Worm (Caenorhabditis elegans): ENCODE measurements around the gene H02F09.2.

Gene H02F09.2

DNA sequence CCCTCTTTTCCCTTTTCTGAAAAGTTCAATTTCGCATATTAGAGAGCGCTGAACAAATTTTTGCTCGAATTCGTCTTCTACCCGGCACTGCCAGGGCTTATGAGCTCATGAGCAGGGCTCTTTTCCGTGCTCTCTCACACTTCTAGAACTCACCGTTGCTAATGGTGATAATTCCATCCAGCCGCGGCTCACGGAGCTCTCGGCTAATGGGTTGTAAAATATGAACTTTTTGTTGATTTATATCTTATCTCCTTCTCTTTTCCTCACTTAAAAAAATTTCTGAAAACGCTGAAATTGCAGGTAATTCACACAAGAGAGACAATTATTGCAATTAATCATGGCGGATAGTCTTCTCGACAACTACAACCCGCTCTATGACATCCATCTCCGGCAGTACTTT, 32.6 kb downstream of the H02F09.2 start, which contains the start of gene H11E01.3 (continued):
- TF ChIP-seq pha-4 (tag; optimal IDR thresholded peaks at IDR 0.05), result no peak
- no peak for TF ChIP-seq mel-28 (tag; optimal IDR thresholded peaks at IDR 0.05; ENCODE audit: borderline replicate concordance)

ce11 chrX:1612948-1613347, 40.9 kb downstream of the H02F09.2 start:
- TF ChIP-seq aptf-3 (GFP tag; IDR thresholded peaks at IDR 0.05) (no peak), nhr-120 (GFP tag; IDR thresholded peaks at IDR 0.05) (no peak), pha-4 (tag; optimal IDR thresholded peaks at IDR 0.05) (no peak)

DNA sequence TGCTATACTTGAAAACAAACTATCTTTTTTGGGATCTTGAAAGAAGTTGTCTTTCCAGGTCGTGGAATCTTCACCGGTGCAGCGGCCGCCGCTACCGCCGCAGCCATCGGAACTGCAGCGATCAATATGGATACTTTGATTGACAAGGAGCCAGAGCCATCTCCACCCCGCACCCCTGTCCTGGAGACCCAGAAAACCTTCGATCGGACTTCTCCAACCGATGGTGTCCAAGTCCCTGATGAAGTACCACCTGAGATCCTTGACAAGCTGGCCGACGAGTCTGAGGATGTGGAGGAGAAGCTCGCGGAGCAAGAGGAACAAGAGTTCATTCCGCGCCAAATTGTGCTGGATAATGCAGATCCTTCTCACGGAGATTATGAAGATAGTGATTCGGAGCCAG, 41.8 kb downstream of the H02F09.2 start:
- no peak for TF ChIP-seq T26A5.8 (tag; optimal IDR thresholded peaks at IDR 0.05)
- no peak for TF ChIP-seq nhr-27 (tag; optimal IDR thresholded peaks at IDR 0.05)
- TF ChIP-seq efl-1 (GFP tag; optimal IDR thresholded peaks at IDR 0.05), result no peak
- peak; percentile 9; the same call in 1 of the 2 replicates for TF ChIP-seq egrh-3 (GFP tag; IDR thresholded peaks at IDR 0.05)
- no peak for TF ChIP-seq B0261.1 (tag; optimal IDR thresholded peaks at IDR 0.05)
- peak; percentile 64 for TF ChIP-seq zfh-2 (GFP tag; conservative IDR thresholded peaks at IDR 0.05)

- TF ChIP-seq Y95B8A.8 (GFP tag; IDR thresholded peaks at IDR 0.05) (no peak), zfh-2 (GFP tag; conservative IDR thresholded peaks at IDR 0.05) (peak; percentile 78), egrh-3 (GFP tag; IDR thresholded peaks at IDR 0.05) (peak; percentile 47; the same call in 1 of the 2 replicates)
Measured at ce11 chrX:1620678-1621449, 48.8 kb downstream of the H02F09.2 start, which contains the start of gene H11E01.2. H11E01.2 (plus strand) TSS chrX:1621057.

DNA sequence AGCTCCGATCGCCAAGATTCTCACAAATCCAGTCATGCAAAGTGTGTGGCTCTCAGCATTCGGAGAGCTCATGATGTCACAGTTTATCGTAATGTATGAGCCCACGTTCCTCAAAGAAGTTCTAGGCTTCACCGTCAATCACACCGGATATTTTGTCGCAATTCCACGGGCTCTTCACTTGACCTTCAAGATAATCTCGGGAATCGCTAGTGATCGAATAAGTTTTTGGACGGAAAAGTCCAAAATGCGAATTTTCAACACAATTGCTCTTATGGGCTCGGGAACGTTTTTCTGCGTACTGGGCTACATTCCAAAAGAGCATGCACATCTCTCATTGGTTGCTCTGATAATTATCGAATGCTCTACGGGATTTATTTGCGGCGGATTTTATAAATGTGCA, 51.0 kb downstream of the H02F09.2 start:
- TF ChIP-seq F57A8.1 (GFP tag; optimal IDR thresholded peaks at IDR 0.05), result no peak
- no peak for TF ChIP-seq mes-4 (tag; optimal IDR thresholded peaks at IDR 0.05)
- TF ChIP-seq efl-1 (GFP tag; optimal IDR thresholded peaks at IDR 0.05), result no peak
- TF ChIP-seq D2030.7 (GFP tag; IDR thresholded peaks at IDR 0.05), result no peak
- no peak for TF ChIP-seq B0035.1 (tag; optimal IDR thresholded peaks at IDR 0.05)
- TF ChIP-seq K11D2.4 (GFP tag; IDR thresholded peaks at IDR 0.05), result no peak
- TF ChIP-seq ceh-58 (GFP tag; IDR thresholded peaks at IDR 0.05), result no peak
- TF ChIP-seq F55B11.4 (tag; optimal IDR thresholded peaks at IDR 0.05; ENCODE audit: borderline replicate concordance, insufficient read depth), result no peak
- no peak for TF ChIP-seq ZK185.1 (tag; optimal IDR thresholded peaks at IDR 0.05; ENCODE audit: poor library complexity, severe bottlenecking)
- no peak for TF ChIP-seq ztf-6 (GFP tag; IDR thresholded peaks at IDR 0.05)
- TF ChIP-seq nhr-90 (tag; optimal IDR thresholded peaks at IDR 0.05), result no peak
- TF ChIP-seq gei-17 (GFP tag; optimal IDR thresholded peaks at IDR 0.05), result no peak
- TF ChIP-seq attf-3 (GFP tag; conservative IDR thresholded peaks at IDR 0.05), result no peak
- no peak for TF ChIP-seq nhr-80 (tag; optimal IDR thresholded peaks at IDR 0.05)
- TF ChIP-seq Y67H2A.10 (GFP tag; conservative IDR thresholded peaks at IDR 0.05), result no peak
